Fruit fly (Drosophila melanogaster): ENCODE data around the gene CG14435.

The CG14435 gene

dm6 chrX:6849178-6849956 is 5.6 kb upstream of the CG14435 start, which contains the start of the genes Cht11 and CG4558 (continued):
- TF ChIP-seq Hey (tag; optimal IDR thresholded peaks at IDR 0.05) (no peak), disco-r (GFP tag; optimal IDR thresholded peaks at IDR 0.05) (no peak), CG10147 (GFP tag; optimal IDR thresholded peaks at IDR 0.05) (peak; percentile 73), GATAe (GFP tag; conservative IDR thresholded peaks at IDR 0.05) (peak; percentile 62), da (GFP tag; optimal IDR thresholded peaks at IDR 0.05) (no peak), Abd-B (GFP tag; optimal IDR thresholded peaks at IDR 0.05) (peak; percentile 82), prd (optimal IDR thresholded peaks at IDR 0.05) (no peak), prd (GFP tag; IDR thresholded peaks at IDR 0.05) (peak; percentile 88), gcm2 (GFP tag; optimal IDR thresholded peaks at IDR 0.05) (no peak), mld (GFP tag; IDR thresholded peaks at IDR 0.05; ENCODE audit: partially characterized antibody) (no peak), Lim3 (GFP tag; IDR thresholded peaks at IDR 0.05) (no peak), corto (GFP tag; optimal IDR thresholded peaks at IDR 0.05) (peak; percentile 69), hbn (GFP tag; IDR thresholded peaks at IDR 0.05; ENCODE audit: partially characterized antibody) (no peak; the same call in none of the 2 replicates), Six4 (GFP tag; optimal IDR thresholded peaks at IDR 0.05) (peak; percentile 67), CG15479 (GFP tag; optimal IDR thresholded peaks at IDR 0.05) (no peak), H2.0 (GFP tag; IDR thresholded peaks at IDR 0.05) (peak; percentile 75), zf30C (GFP tag; optimal IDR thresholded peaks at IDR 0.05) (no peak), CG8765 (GFP tag; IDR thresholded peaks at IDR 0.05) (peak; percentile 77), CG7745 (tag; optimal IDR thresholded peaks at IDR 0.05) (no peak), CG10543 (GFP tag; optimal IDR thresholded peaks at IDR 0.05) (peak; percentile 68), gsb (GFP tag; IDR thresholded peaks at IDR 0.05) (peak; percentile 51; the same call in 1 of the 2 replicates), yki (optimal IDR thresholded peaks at IDR 0.05) (no peak), gt (GFP tag; IDR thresholded peaks at IDR 0.05) (peak; percentile 16; the same call in 1 of the 2 replicates), Vsx1 (GFP tag; optimal IDR thresholded peaks at IDR 0.05) (peak; percentile 41), CG30431 (GFP tag; optimal IDR thresholded peaks at IDR 0.05) (peak; percentile 52), CG3726 (GFP tag; IDR thresholded peaks at IDR 0.05) (peak; percentile 61; the same call in 2 of the 3 replicates), sc (optimal IDR thresholded peaks at IDR 0.05) (no peak), sc (GFP tag; optimal IDR thresholded peaks at IDR 0.05) (peak; percentile 50), odd (GFP tag; optimal IDR thresholded peaks at IDR 0.05) (peak; percentile 65), pum (GFP tag; optimal IDR thresholded peaks at IDR 0.05) (peak; percentile 79), gce (GFP tag; IDR thresholded peaks at IDR 0.05) (0 out of 3 replicates have a peak, but pooled peaks have one; percentile 49), chinmo (GFP tag; IDR thresholded peaks at IDR 0.05; ENCODE audit: partially characterized antibody) (0 out of 4 replicates have a peak, but pooled peaks have one; percentile 17), wor (GFP tag; IDR thresholded peaks at IDR 0.05) (peak; percentile 58), crol (GFP tag; IDR thresholded peaks at IDR 0.05) (no peak), CG17612 (GFP tag; IDR thresholded peaks at IDR 0.05) (peak; percentile 24; the same call in 1 of the 2 replicates), CG14860 (GFP tag; IDR thresholded peaks at IDR 0.05; ENCODE audit: partially characterized antibody) (no peak; the same call in 2 of the 3 replicates), C15 (GFP tag; IDR thresholded peaks at IDR 0.05) (peak; percentile 76; the same call in 1 of the 3 replicates), CG15269 (tag; optimal IDR thresholded peaks at IDR 0.05) (peak; percentile 82), maf-S (GFP tag; optimal IDR thresholded peaks at IDR 0.05) (no peak), CG15011 (GFP tag; optimal IDR thresholded peaks at IDR 0.05) (peak; percentile 27), oc (tag; optimal IDR thresholded peaks at IDR 0.05) (peak; percentile 57), zen2 (GFP tag; IDR thresholded peaks at IDR 0.05; ENCODE audit: partially characterized antibody) (no peak; the same call in 2 of the 3 replicates), CG6854 (GFP tag; optimal IDR thresholded peaks at IDR 0.05) (peak; percentile 37), jing (GFP tag; optimal IDR thresholded peaks at IDR 0.05) (peak; percentile 30), Blimp-1 (GFP tag; optimal IDR thresholded peaks at IDR 0.05) (peak; percentile 74), gfzf (GFP tag; optimal IDR thresholded peaks at IDR 0.05) (peak; percentile 22), unpg (GFP tag; optimal IDR thresholded peaks at IDR 0.05) (peak; percentile 81), ab (GFP tag; optimal IDR thresholded peaks at IDR 0.05) (no peak), bcd (GFP tag; optimal IDR thresholded peaks at IDR 0.05) (peak; percentile 78)

Measured in whole organism, embryonic.